Fruit fly (Drosophila melanogaster) whole organism, adult: ENCODE results near the gene CG13606.

Experiments used
- CG11617 ChIP-seq: fragments of 200-800 bp; sonication (Bioruptor generic); optimal IDR thresholded peaks from 2 replicates; lab custom pipeline; 2017; ENCODE audit warnings: mild to moderate bottlenecking, missing biosample characterization, missing genetic modification reagents, missing genetic modification characterization
- CG1620 ChIP-seq: fragments of 200-800 bp; sonication (Bioruptor generic); optimal IDR thresholded peaks from 2 replicates; lab custom pipeline; 2016; ENCODE audit warnings: missing biosample characterization, missing genetic modification characterization
- CG7101 ChIP-seq: fragments of 200-800 bp; sonication (Bioruptor generic); optimal IDR thresholded peaks from 2 replicates; lab custom pipeline; 2018; ENCODE audit warnings: missing biosample characterization, mild to moderate bottlenecking, missing genetic modification characterization, moderate library complexity
- cnc ChIP-seq, 2 experiments: fragments of >200 bp; optimal IDR thresholded peaks; 2 replicates each; lab custom pipeline; 2017
- kay ChIP-seq: fragments of 200-800 bp; sonication (Bioruptor generic); peaks from one replicate; lab custom pipeline; 2016; ENCODE audit warnings: missing biosample characterization, missing genetic modification characterization, borderline replicate concordance
- pad ChIP-seq: fragments of 200-800 bp; sonication (Bioruptor generic); optimal IDR thresholded peaks from 3 replicates; lab custom pipeline; 2017; ENCODE audit warnings: missing biosample characterization, missing genetic modification characterization, mild to moderate bottlenecking, moderate library complexity, missing genetic modification reagents
- tj ChIP-seq: fragments of 200-800 bp; sonication (Bioruptor generic); optimal IDR thresholded peaks from 3 replicates; lab custom pipeline; 2017; ENCODE audit warnings: missing biosample characterization, mild to moderate bottlenecking, missing genetic modification characterization, moderate library complexity

dm6 chr3R:24163556-24164022, 8.8 kb upstream of the CG13606 start, which contains the start of gene Apc2:
- TF ChIP-seq CG1620 (GFP tag; lab: Kevin White, UChicago) (peak; percentile 26), CG7101 (peak; percentile 66), pad (peak; percentile 36), cnc (optimal IDR thresholded peaks at IDR 0.05; lab: Kevin White, UChicago) (no peak), CG11617 (GFP tag; lab: Kevin White, UChicago) (peak; percentile 81), tj (GFP tag; lab: Kevin White, UChicago) (peak; percentile 48), kay (GFP tag; lab: Kevin White, UChicago) (no peak)
